Worm (Caenorhabditis elegans) whole organism, late embryonic: Measurements from ENCODE around the gene nspc-16.

Source experiments
- C38D4.7 ChIP-seq: fragments of 200-800 bp; sonication (Bioruptor generic); optimal IDR thresholded peaks from 2 replicates; lab custom pipeline; 2018; ENCODE audit warnings: mild to moderate bottlenecking, missing genetic modification characterization, moderate library complexity, missing compliant biosample characterization
- F13H6.1 ChIP-seq: sonication (generic microtip); optimal IDR thresholded peaks from 2 replicates; lab custom pipeline; 2016; ENCODE audit warnings: missing genetic modification characterization, missing compliant biosample characterization
- K02D7.2 ChIP-seq: sonication (generic microtip); optimal IDR thresholded peaks from 2 replicates; lab custom pipeline; 2017; ENCODE audit warnings: mild to moderate bottlenecking, missing genetic modification characterization, missing compliant biosample characterization
- T23F11.4 ChIP-seq: fragments of 200-800 bp; sonication (Bioruptor generic); optimal IDR thresholded peaks from 2 replicates; lab custom pipeline; 2018; ENCODE audit warnings: mild to moderate bottlenecking, missing genetic modification characterization, missing compliant biosample characterization
- ahr-1 ChIP-seq: sonication (generic microtip); optimal IDR thresholded peaks from 2 replicates; lab custom pipeline; 2016; ENCODE audit warnings: missing genetic modification characterization, missing compliant biosample characterization
- ama-1 ChIP-seq: fragments of 150-350 bp; optimal IDR thresholded peaks from 2 replicates; lab custom pipeline; 2014
- ceh-18 ChIP-seq: sonication (generic microtip); optimal IDR thresholded peaks from 2 replicates; lab custom pipeline; 2016; ENCODE audit warnings: missing genetic modification characterization, missing compliant biosample characterization
- ceh-24 ChIP-seq: sonication (generic microtip); optimal IDR thresholded peaks from 2 replicates; lab custom pipeline; 2016; ENCODE audit warnings: mild to moderate bottlenecking, missing genetic modification characterization, missing compliant biosample characterization
- ceh-30 ChIP-seq: fragments of 150-350 bp; optimal IDR thresholded peaks from 2 replicates; lab custom pipeline; 2014; ENCODE audit warnings: missing biosample characterization, missing genetic modification characterization
- ceh-48 ChIP-seq: sonication (generic microtip); optimal IDR thresholded peaks from 2 replicates; lab custom pipeline; 2016; ENCODE audit warnings: missing genetic modification characterization, inconsistent platforms, missing compliant biosample characterization
- ceh-6 ChIP-seq: fragments of 200-800 bp; sonication (Bioruptor generic); optimal IDR thresholded peaks from 2 replicates; lab custom pipeline; 2018; ENCODE audit warnings: mild to moderate bottlenecking, missing genetic modification characterization, missing compliant biosample characterization
- ceh-9 ChIP-seq: sonication (generic microtip); optimal IDR thresholded peaks from 2 replicates; lab custom pipeline; 2016; ENCODE audit warnings: mild to moderate bottlenecking, missing genetic modification characterization, inconsistent platforms, missing compliant biosample characterization
- che-1 ChIP-seq: sonication (generic microtip); optimal IDR thresholded peaks from 2 replicates; lab custom pipeline; 2016; ENCODE audit warnings: mild to moderate bottlenecking, missing genetic modification characterization, missing compliant biosample characterization
- dmd-4 ChIP-seq: sonication (generic microtip); optimal IDR thresholded peaks from 2 replicates; lab custom pipeline; 2016; ENCODE audit warnings: borderline replicate concordance, missing genetic modification characterization, missing compliant biosample characterization
- elt-2 ChIP-seq: sonication (generic microtip); optimal IDR thresholded peaks from 2 replicates; lab custom pipeline; 2016; ENCODE audit warnings: missing genetic modification reagents, missing genetic modification characterization, missing compliant biosample characterization
- elt-4 ChIP-seq: sonication (generic microtip); optimal IDR thresholded peaks from 2 replicates; lab custom pipeline; 2016; ENCODE audit warnings: missing genetic modification characterization, missing compliant biosample characterization
- fax-1 ChIP-seq: sonication (generic microtip); optimal IDR thresholded peaks from 2 replicates; lab custom pipeline; 2016; ENCODE audit warnings: missing genotype, missing genetic modification characterization, missing compliant biosample characterization
- fkh-6 ChIP-seq: sonication (generic microtip); optimal IDR thresholded peaks from 2 replicates; lab custom pipeline; 2016; ENCODE audit warnings: missing genetic modification characterization, missing compliant biosample characterization
- hlh-13 ChIP-seq: fragments of 200-800 bp; sonication (Bioruptor generic); optimal IDR thresholded peaks from 2 replicates; lab custom pipeline; 2018; ENCODE audit warnings: mild to moderate bottlenecking, missing genetic modification characterization, missing compliant biosample characterization
- hlh-6 ChIP-seq: sonication (generic microtip); optimal IDR thresholded peaks from 2 replicates; lab custom pipeline; 2016; ENCODE audit warnings: missing genotype, missing genetic modification characterization, missing compliant biosample characterization
- madf-2 ChIP-seq: sonication (generic microtip); optimal IDR thresholded peaks from 2 replicates; lab custom pipeline; 2017; ENCODE audit warnings: missing genetic modification characterization, missing compliant biosample characterization
- nfya-1 ChIP-seq: sonication (generic microtip); optimal IDR thresholded peaks from 2 replicates; lab custom pipeline; 2017; ENCODE audit warnings: missing genetic modification characterization, mild to moderate bottlenecking, missing compliant biosample characterization, antibody characterized with exemption, moderate library complexity
- nhr-232 ChIP-seq: sonication (generic microtip); optimal IDR thresholded peaks from 2 replicates; lab custom pipeline; 2016; ENCODE audit warnings: missing genetic modification characterization, missing compliant biosample characterization
- npax-4 ChIP-seq: sonication (generic microtip); optimal IDR thresholded peaks from 2 replicates; lab custom pipeline; 2016; ENCODE audit warnings: missing genetic modification characterization, missing compliant biosample characterization
- odd-2 ChIP-seq: sonication (generic microtip); optimal IDR thresholded peaks from 2 replicates; lab custom pipeline; 2017; ENCODE audit warnings: antibody characterized with exemption, mild to moderate bottlenecking, missing genetic modification characterization, missing compliant biosample characterization
- pag-3 ChIP-seq: sonication (generic microtip); optimal IDR thresholded peaks from 2 replicates; lab custom pipeline; 2016; ENCODE audit warnings: missing compliant biosample characterization, missing genetic modification characterization, borderline replicate concordance
- pat-9 ChIP-seq: fragments of 200-800 bp; sonication (Bioruptor generic); optimal IDR thresholded peaks from 2 replicates; lab custom pipeline; 2018; ENCODE audit warnings: mild to moderate bottlenecking, missing genetic modification characterization, moderate library complexity, missing compliant biosample characterization
- pha-2 ChIP-seq: sonication (generic microtip); optimal IDR thresholded peaks from 2 replicates; lab custom pipeline; 2017; ENCODE audit warnings: mild to moderate bottlenecking, missing genetic modification characterization, missing compliant biosample characterization
- pha-4 ChIP-seq: fragments of 150-350 bp; optimal IDR thresholded peaks from 2 replicates; lab custom pipeline; 2018; ENCODE audit warnings: missing biosample characterization, missing genetic modification reagents, missing genetic modification characterization
- ref-2 ChIP-seq: sonication (generic microtip); optimal IDR thresholded peaks from 2 replicates; lab custom pipeline; 2016; ENCODE audit warnings: missing genetic modification characterization, missing compliant biosample characterization
- sdc-2 ChIP-seq: sonication (generic microtip); optimal IDR thresholded peaks from 2 replicates; lab custom pipeline; 2016; ENCODE audit warnings: missing genotype, missing genetic modification characterization, missing compliant biosample characterization
- sox-2 ChIP-seq: fragments of 200-800 bp; sonication (Bioruptor generic); IDR thresholded peaks from 2 replicates; pipeline ENCODE4 v1.3.6; 2022; ENCODE audit warnings: missing genetic modification reagents, missing genetic modification characterization, missing compliant biosample characterization
- sox-4 ChIP-seq: sonication (generic microtip); optimal IDR thresholded peaks from 2 replicates; lab custom pipeline; 2017; ENCODE audit warnings: mild to moderate bottlenecking, missing genetic modification characterization, inconsistent platforms, missing compliant biosample characterization
- ttx-3 ChIP-seq: sonication (generic microtip); optimal IDR thresholded peaks from 2 replicates; lab custom pipeline; 2016; ENCODE audit warnings: missing genetic modification reagents, missing genetic modification characterization, missing compliant biosample characterization
- unc-55 ChIP-seq: sonication (generic microtip); optimal IDR thresholded peaks from 2 replicates; lab custom pipeline; 2017; ENCODE audit warnings: missing biosample characterization, missing genetic modification reagents, missing genetic modification characterization
- unc-86 ChIP-seq: sonication (generic microtip); optimal IDR thresholded peaks from 2 replicates; lab custom pipeline; 2016; ENCODE audit warnings: missing genetic modification characterization, missing compliant biosample characterization

The nspc-16 gene

ce11 chrX:14534596-14534995 is 11.2 kb downstream of the nspc-16 start:
- TF ChIP-seq fax-1 (tag; lab: Kevin White, UChicago) (no peak), fkh-6 (tag; lab: Kevin White, UChicago) (no peak), nfya-1 (tag; lab: Kevin White, UChicago) (no peak), odd-2 (tag; lab: Kevin White, UChicago) (no peak), sdc-2 (no peak), dmd-4 (tag; lab: Kevin White, UChicago) (no peak), hlh-6 (tag; lab: Kevin White, UChicago) (no peak), sox-4 (tag; lab: Kevin White, UChicago) (no peak), pat-9 (tag; lab: Kevin White, UChicago) (no peak), F13H6.1 (no peak), ceh-6 (GFP tag; lab: Kevin White, UChicago) (no peak), elt-4 (no peak), che-1 (no peak), madf-2 (tag; lab: Kevin White, UChicago) (no peak)

ce11 chrX:14535913-14536312 is 12.5 kb downstream of the nspc-16 start:
- TF ChIP-seq ttx-3 (tag; lab: Kevin White, UChicago) (no peak), pag-3 (tag; lab: Kevin White, UChicago) (no peak), che-1 (no peak), elt-4 (no peak), hlh-13 (no peak), unc-55 (GFP tag; lab: Kevin White, UChicago) (no peak)

- TF ChIP-seq elt-2 (tag; lab: Kevin White, UChicago), result no peak
- TF ChIP-seq sox-4 (tag; lab: Kevin White, UChicago), result no peak
- TF ChIP-seq ceh-9 (tag; lab: Kevin White, UChicago), result no peak
- no peak for TF ChIP-seq che-1
- TF ChIP-seq ceh-30 (tag; lab: Kevin White, UChicago), result no peak
- no peak for TF ChIP-seq pha-4 (tag; lab: Kevin White, UChicago)
- TF ChIP-seq C38D4.7 (GFP tag; lab: Kevin White, UChicago), result no peak
- no peak for TF ChIP-seq ttx-3 (tag; lab: Kevin White, UChicago)
- TF ChIP-seq unc-86 (tag; lab: Kevin White, UChicago), result no peak
- TF ChIP-seq ceh-18 (tag; lab: Kevin White, UChicago), result no peak
- no peak for TF ChIP-seq T23F11.4 (GFP tag; lab: Kevin White, UChicago)
- TF ChIP-seq pag-3 (tag; lab: Kevin White, UChicago), result no peak
- TF ChIP-seq npax-4 (tag; lab: Kevin White, UChicago), result no peak
- no peak for TF ChIP-seq ceh-6 (GFP tag; lab: Kevin White, UChicago)
Measured at ce11 chrX:14537625-14538024, 14.2 kb downstream of the nspc-16 start.

- no peak for TF ChIP-seq unc-86 (tag; lab: Kevin White, UChicago)
Measured at ce11 chrX:14539468-14539867, 16.1 kb downstream of the nspc-16 start.

ce11 chrX:14541992-14542391 is 18.6 kb downstream of the nspc-16 start, which contains the start of gene fbxa-81:
Gene fbxa-81 (minus strand): TSS chrX:14542092.
- no peak for TF ChIP-seq ceh-18 (tag; lab: Kevin White, UChicago)
- TF ChIP-seq nhr-232 (tag; lab: Kevin White, UChicago), result no peak
- TF ChIP-seq pha-2 (tag; lab: Kevin White, UChicago), result no peak
- TF ChIP-seq sox-2 (GFP tag; lab: Robert Waterston, UW), result no peak
- no peak for TF ChIP-seq ceh-24
- TF ChIP-seq ahr-1 (tag; lab: Kevin White, UChicago), result no peak
- TF ChIP-seq ama-1 (lab: Kevin White, UChicago), result no peak
- TF ChIP-seq ceh-9 (tag; lab: Kevin White, UChicago), result no peak
- TF ChIP-seq ceh-48 (tag; lab: Kevin White, UChicago), result no peak
- no peak for TF ChIP-seq K02D7.2 (tag; lab: Kevin White, UChicago)
- no peak for TF ChIP-seq ref-2 (tag; lab: Kevin White, UChicago)
